Fruit fly (Drosophila melanogaster): ENCODE measurements around the gene CG8927.

CG8927 gene

DNA sequence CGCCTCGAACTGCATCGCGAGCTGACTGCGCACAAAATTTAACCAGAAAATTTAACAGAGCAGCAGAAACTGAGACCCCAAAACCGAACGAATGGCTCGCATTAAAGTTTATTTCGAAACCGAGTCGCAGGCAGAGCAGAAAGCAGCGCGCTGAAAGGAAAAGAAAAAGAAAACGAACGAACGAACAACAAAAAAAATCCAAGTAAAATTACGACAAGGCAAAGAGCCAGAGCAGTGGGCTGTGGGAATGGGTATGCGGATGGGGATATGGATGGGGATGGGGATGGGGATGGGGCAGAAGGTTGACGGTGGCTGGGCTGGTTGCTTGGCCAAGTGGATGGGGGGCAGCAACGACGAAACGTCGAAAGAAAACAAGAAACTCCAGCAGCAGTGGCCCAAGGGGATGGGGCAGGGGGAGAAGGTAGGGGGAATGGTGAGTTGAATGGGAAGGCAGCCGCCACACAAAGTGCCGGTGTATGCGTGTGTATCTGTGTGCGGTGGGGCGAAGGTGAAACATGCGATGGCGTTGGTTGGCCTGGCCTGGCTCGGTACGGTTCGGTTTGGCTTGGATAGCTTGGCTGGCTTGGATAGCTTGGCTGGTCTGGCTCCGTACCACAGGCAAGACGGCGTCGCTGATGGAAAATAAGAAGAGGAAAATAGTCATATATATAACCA is 27.4 kb downstream of the CG8927 start (continued):
- TF ChIP-seq CG13287 (GFP tag; IDR thresholded peaks at IDR 0.05; ENCODE audit: partially characterized antibody) (peak; percentile 14; the same call in 1 of the 2 replicates), CG7271 (tag; optimal IDR thresholded peaks at IDR 0.05) (no peak), lov (optimal IDR thresholded peaks at IDR 0.05) (no peak), lov (GFP tag; IDR thresholded peaks at IDR 0.05) (no peak), sisA (GFP tag; IDR thresholded peaks at IDR 0.05) (no peak), Ptx1 (GFP tag; IDR thresholded peaks at IDR 0.05) (no peak), Antp (GFP tag; optimal IDR thresholded peaks at IDR 0.05) (no peak), ac (GFP tag; optimal IDR thresholded peaks at IDR 0.05) (no peak), CG1024 (GFP tag; IDR thresholded peaks at IDR 0.05) (no peak), CG2875 (GFP tag; optimal IDR thresholded peaks at IDR 0.05) (no peak), tll (GFP tag; optimal IDR thresholded peaks at IDR 0.05) (no peak), tap (tag; optimal IDR thresholded peaks at IDR 0.05) (no peak), nerfin-1 (tag; optimal IDR thresholded peaks at IDR 0.05) (no peak), dmrt11E (tag; optimal IDR thresholded peaks at IDR 0.05) (no peak), tio (GFP tag; optimal IDR thresholded peaks at IDR 0.05) (no peak), CG43689 (GFP tag; IDR thresholded peaks at IDR 0.05) (no peak), Ssrp (tag; optimal IDR thresholded peaks at IDR 0.05) (no peak), CG18476 (GFP tag; optimal IDR thresholded peaks at IDR 0.05) (no peak), CG14667 (GFP tag; IDR thresholded peaks at IDR 0.05) (no peak), CG7839 (tag; optimal IDR thresholded peaks at IDR 0.05) (no peak), zen (tag; optimal IDR thresholded peaks at IDR 0.05) (no peak), scrt (GFP tag; optimal IDR thresholded peaks at IDR 0.05) (peak; percentile 32), CG7786 (GFP tag; optimal IDR thresholded peaks at IDR 0.05) (no peak), PHDP (tag; optimal IDR thresholded peaks at IDR 0.05) (no peak), CG4617 (GFP tag; optimal IDR thresholded peaks at IDR 0.05; ENCODE audit: borderline replicate concordance) (no peak), C15 (GFP tag; IDR thresholded peaks at IDR 0.05) (no peak), MESR4 (GFP tag; optimal IDR thresholded peaks at IDR 0.05) (no peak), Meics (GFP tag; optimal IDR thresholded peaks at IDR 0.05) (peak; percentile 12), CG11560 (tag; IDR thresholded peaks at IDR 0.05) (no peak), CG11504 (tag; optimal IDR thresholded peaks at IDR 0.05) (peak; percentile 28), pita (GFP tag; optimal IDR thresholded peaks at IDR 0.05) (no peak), pzg (GFP tag; optimal IDR thresholded peaks at IDR 0.05) (no peak), CG9437 (GFP tag; optimal IDR thresholded peaks at IDR 0.05) (no peak), dm (GFP tag; optimal IDR thresholded peaks at IDR 0.05) (no peak), gsb-n (tag; optimal IDR thresholded peaks at IDR 0.05) (no peak), bigmax (GFP tag; optimal IDR thresholded peaks at IDR 0.05) (no peak), B-H1 (GFP tag; IDR thresholded peaks at IDR 0.05) (no peak), CG8924 (tag; optimal IDR thresholded peaks at IDR 0.05) (no peak), HLH3B (GFP tag; IDR thresholded peaks at IDR 0.05) (no peak), CG10147 (GFP tag; optimal IDR thresholded peaks at IDR 0.05) (no peak), cwo (GFP tag; optimal IDR thresholded peaks at IDR 0.05) (peak; percentile 55), Dip2 (GFP tag; IDR thresholded peaks at IDR 0.05) (no peak), maf-S (GFP tag; optimal IDR thresholded peaks at IDR 0.05) (no peak), cad (GFP tag; optimal IDR thresholded peaks at IDR 0.05) (no peak), CG2116 (GFP tag; optimal IDR thresholded peaks at IDR 0.05) (no peak), bsh (GFP tag; optimal IDR thresholded peaks at IDR 0.05) (peak in 1 of 2 experiments; percentile 96), Fer2 (tag; optimal IDR thresholded peaks at IDR 0.05) (no peak), CG32767 (GFP tag; IDR thresholded peaks at IDR 0.05) (no peak; the same call in none of the 2 replicates), CG5245 (GFP tag; optimal IDR thresholded peaks at IDR 0.05) (no peak), BEAF-32 (GFP tag; optimal IDR thresholded peaks at IDR 0.05) (no peak)
